Worm (Caenorhabditis elegans): ENCODE results near the gene gadr-4.

gadr-4 gene

ce11 chrII:4044349-4044748 lies 18.0 kb downstream of the gadr-4 start, which contains the start of gene rpn-11:
Gene rpn-11 (minus strand): TSS chrII:4044546.
- peak; percentile 90 for TF ChIP-seq snu-23 (GFP tag; optimal IDR thresholded peaks at IDR 0.05)
- peak; percentile 71 for TF ChIP-seq jun-1 (tag; optimal IDR thresholded peaks at IDR 0.05)
- no peak for TF ChIP-seq nhr-28 (tag; optimal IDR thresholded peaks at IDR 0.05)
- peak; percentile 90 for TF ChIP-seq mep-1 (tag; optimal IDR thresholded peaks at IDR 0.05)
- TF ChIP-seq ceh-82 (tag; optimal IDR thresholded peaks at IDR 0.05) = peak; percentile 79 to 92 (median 87)
- peak; percentile 76 for TF ChIP-seq nhr-77 (tag; optimal IDR thresholded peaks at IDR 0.05)
- no peak for TF ChIP-seq ets-5 (GFP tag; IDR thresholded peaks at IDR 0.05)
- peak; percentile 98 for TF ChIP-seq F16B12.6 (tag; optimal IDR thresholded peaks at IDR 0.05)
- TF ChIP-seq lin-14 (GFP tag; optimal IDR thresholded peaks at IDR 0.05) = peak; percentile 83
- TF ChIP-seq tbx-2 (tag; optimal IDR thresholded peaks at IDR 0.05) = peak; percentile 91
- peak; percentile 64; the same call in 1 of the 2 replicates for TF ChIP-seq ceh-88 (GFP tag; IDR thresholded peaks at IDR 0.05)
- TF ChIP-seq blmp-1 (tag; optimal IDR thresholded peaks at IDR 0.05) = peak; percentile 50
- peak; percentile 64 for TF ChIP-seq fkh-4 (tag; optimal IDR thresholded peaks at IDR 0.05; ENCODE audit: borderline replicate concordance)
- no peak for TF ChIP-seq nhr-12 (tag; optimal IDR thresholded peaks at IDR 0.05)
- TF ChIP-seq ces-1 (GFP tag; optimal IDR thresholded peaks at IDR 0.05) = no peak
- peak; percentile 94 for TF ChIP-seq nhr-47 (tag; optimal IDR thresholded peaks at IDR 0.05)
- TF ChIP-seq pax-3 (tag; optimal IDR thresholded peaks at IDR 0.05) = peak; percentile 79
- peak; percentile 75 for TF ChIP-seq mab-9 (GFP tag; IDR thresholded peaks at IDR 0.05)
- no peak for TF ChIP-seq ceh-63 (GFP tag; optimal IDR thresholded peaks at IDR 0.05)
- peak; percentile 88 for TF ChIP-seq dsc-1 (tag; optimal IDR thresholded peaks at IDR 0.05)
- TF ChIP-seq nhr-20 (tag; optimal IDR thresholded peaks at IDR 0.05) = peak; percentile 88
- TF ChIP-seq nhr-11 (tag; optimal IDR thresholded peaks at IDR 0.05) = peak; percentile 52
- TF ChIP-seq nhr-90 (tag; optimal IDR thresholded peaks at IDR 0.05; ENCODE audit: poor library complexity) = peak; percentile 86
- peak; percentile 82 for TF ChIP-seq ceh-8 (GFP tag; optimal IDR thresholded peaks at IDR 0.05)
- peak; percentile 72 for TF ChIP-seq lin-15B (tag; optimal IDR thresholded peaks at IDR 0.05)
- TF ChIP-seq ztf-11 (tag; optimal IDR thresholded peaks at IDR 0.05) = peak in 1 of 2 experiments; percentile 76
- peak; percentile 98 to 99 for TF ChIP-seq efl-1 (optimal IDR thresholded peaks at IDR 0.05)
- TF ChIP-seq efl-1 (GFP tag; optimal IDR thresholded peaks at IDR 0.05 in 1 of 2) = peak; percentile 97 to 100
- TF ChIP-seq aly-2 (tag; optimal IDR thresholded peaks at IDR 0.05) = peak; percentile 22
- no peak for TF ChIP-seq unc-62 (GFP tag; optimal IDR thresholded peaks at IDR 0.05)
- TF ChIP-seq egl-27 (tag; optimal IDR thresholded peaks at IDR 0.05) = no peak
- TF ChIP-seq lir-3 (tag; optimal IDR thresholded peaks at IDR 0.05; ENCODE audit: poor library complexity) = peak; percentile 81
- no peak for TF ChIP-seq nhr-84 (tag; optimal IDR thresholded peaks at IDR 0.05)
- peak; percentile 75 for TF ChIP-seq irx-1 (tag; optimal IDR thresholded peaks at IDR 0.05)
- peak; percentile 27 for TF ChIP-seq fos-1 (tag; optimal IDR thresholded peaks at IDR 0.05)
- TF ChIP-seq pqm-1 (tag; optimal IDR thresholded peaks at IDR 0.05) = no peak
- TF ChIP-seq fkh-8 (tag; optimal IDR thresholded peaks at IDR 0.05) = peak; percentile 84
- TF ChIP-seq efl-3 (GFP tag; optimal IDR thresholded peaks at IDR 0.05) = peak; percentile 39
- TF ChIP-seq ceh-90 (tag; optimal IDR thresholded peaks at IDR 0.05) = peak; percentile 8
- no peak for TF ChIP-seq nhr-76 (tag; optimal IDR thresholded peaks at IDR 0.05)
- peak; percentile 96 to 97 (median 97) for TF ChIP-seq dpl-1 (GFP tag; optimal IDR thresholded peaks at IDR 0.05)
- no peak for TF ChIP-seq tlp-1 (tag; optimal IDR thresholded peaks at IDR 0.05)
- TF ChIP-seq xbp-1 (tag; optimal IDR thresholded peaks at IDR 0.05) = peak; percentile 88
- TF ChIP-seq lin-13 (GFP tag; optimal IDR thresholded peaks at IDR 0.05) = peak; percentile 65
- TF ChIP-seq snpc-4 (tag; optimal IDR thresholded peaks at IDR 0.05) = peak; percentile 47
- peak; percentile 62 for TF ChIP-seq ztf-4 (tag; optimal IDR thresholded peaks at IDR 0.05)
- peak; percentile 98 for TF ChIP-seq lin-35 (GFP tag; optimal IDR thresholded peaks at IDR 0.05)
- TF ChIP-seq alr-1 (tag; optimal IDR thresholded peaks at IDR 0.05; ENCODE audit: borderline replicate concordance) = no peak
- peak; percentile 89 for TF ChIP-seq egl-13 (tag; optimal IDR thresholded peaks at IDR 0.05)
- TF ChIP-seq C34B4.2 (tag; optimal IDR thresholded peaks at IDR 0.05) = no peak
- TF ChIP-seq skn-1 (tag; optimal IDR thresholded peaks at IDR 0.05) = peak; percentile 99
- peak; percentile 26 for TF ChIP-seq mef-2 (tag; optimal IDR thresholded peaks at IDR 0.05)
- TF ChIP-seq unc-98 (GFP tag; IDR thresholded peaks at IDR 0.05) = peak; percentile 27; the same call in 1 of the 2 replicates
- TF ChIP-seq sptf-1 (tag; optimal IDR thresholded peaks at IDR 0.05) = no peak

All from whole organism, L1 larva.